Fruit fly (Drosophila melanogaster) whole organism, pupa: ENCODE measurements around the gene Tsc1.

ENCODE experiments used
- CG10348 ChIP-seq: fragments of 200-800 bp; sonication (Bioruptor generic); IDR thresholded peaks from 2 replicates; pipeline ENCODE4 v1.3.6; 2022; ENCODE audit warnings: missing biosample characterization, missing genetic modification characterization
- CG12605 ChIP-seq: fragments of 200-800 bp; sonication (Bioruptor generic); IDR thresholded peaks from 2 replicates; pipeline ENCODE4 v1.3.6; 2022; ENCODE audit warnings: missing biosample characterization, missing genetic modification characterization
- CG13204 ChIP-seq: fragments of 200-800 bp; sonication (Bioruptor generic); optimal IDR thresholded peaks from 2 replicates; lab custom pipeline; 2018; ENCODE audit warnings: missing biosample characterization, mild to moderate bottlenecking, missing genetic modification characterization, moderate library complexity
- CG14655 ChIP-seq: fragments of 200-800 bp; sonication (Bioruptor generic); optimal IDR thresholded peaks from 3 replicates; lab custom pipeline; 2017; ENCODE audit warnings: mild to moderate bottlenecking, missing biosample characterization, missing genetic modification reagents, missing genetic modification characterization
- CG15710 ChIP-seq: fragments of 200-800 bp; sonication (Bioruptor generic); optimal IDR thresholded peaks from 2 replicates; lab custom pipeline; 2018; ENCODE audit warnings: missing biosample characterization, mild to moderate bottlenecking, missing genetic modification characterization, moderate library complexity
- CG17806 ChIP-seq: fragments of 200-800 bp; sonication (Bioruptor generic); optimal IDR thresholded peaks from 2 replicates; lab custom pipeline; 2018; ENCODE audit warnings: missing biosample characterization, mild to moderate bottlenecking, missing genetic modification characterization, moderate library complexity
- CG32121 ChIP-seq: fragments of 200-800 bp; sonication (Bioruptor generic); IDR thresholded peaks from 2 replicates; pipeline ENCODE4 v1.3.6; 2022; ENCODE audit warnings: missing biosample characterization, missing genetic modification characterization
- CG34367 ChIP-seq: fragments of 200-800 bp; sonication (Bioruptor generic); optimal IDR thresholded peaks from 2 replicates; lab custom pipeline; 2018; ENCODE audit warnings: missing biosample characterization, mild to moderate bottlenecking, missing genetic modification characterization
- CG4496 ChIP-seq: fragments of 200-800 bp; sonication (Bioruptor generic); IDR thresholded peaks from 3 replicates; pipeline ENCODE4 v1.3.6; 2022; ENCODE audit warnings: missing biosample characterization, missing genetic modification characterization
- CG8159 ChIP-seq: fragments of 200-800 bp; sonication (Bioruptor generic); optimal IDR thresholded peaks from 3 replicates; lab custom pipeline; 2018; ENCODE audit warnings: missing biosample characterization, mild to moderate bottlenecking, missing genetic modification characterization, moderate library complexity
- CG8301 ChIP-seq: fragments of 200-800 bp; sonication (Bioruptor generic); optimal IDR thresholded peaks from 2 replicates; lab custom pipeline; 2018; ENCODE audit warnings: missing biosample characterization, mild to moderate bottlenecking, missing genetic modification characterization
- CG9948 ChIP-seq: fragments of 200-800 bp; sonication (Bioruptor generic); optimal IDR thresholded peaks from 2 replicates; lab custom pipeline; 2018; ENCODE audit warnings: missing biosample characterization, mild to moderate bottlenecking, missing genetic modification characterization, moderate library complexity
- D1 ChIP-seq: fragments of 200-800 bp; sonication (Bioruptor generic); optimal IDR thresholded peaks from 2 replicates; lab custom pipeline; 2018; ENCODE audit warnings: missing biosample characterization, mild to moderate bottlenecking, missing genetic modification characterization, moderate library complexity
- EcR ChIP-seq: fragments of 200-800 bp; sonication (Bioruptor generic); optimal IDR thresholded peaks from 3 replicates; lab custom pipeline; 2019; ENCODE audit warnings: missing biosample characterization, missing genetic modification characterization, mild to moderate bottlenecking, moderate library complexity, missing genetic modification reagents
- Ets98B ChIP-seq: fragments of 200-800 bp; sonication (Bioruptor generic); IDR thresholded peaks from 2 replicates; pipeline ENCODE4 v1.3.6; 2022; ENCODE audit warnings: missing biosample characterization, missing genetic modification characterization
- Pif1A ChIP-seq: fragments of 200-800 bp; sonication (Bioruptor generic); optimal IDR thresholded peaks from 3 replicates; lab custom pipeline; 2016; ENCODE audit warnings: missing biosample characterization, missing genetic modification characterization
- Pif1B ChIP-seq: fragments of 200-800 bp; sonication (Bioruptor generic); optimal IDR thresholded peaks from 3 replicates; lab custom pipeline; 2016; ENCODE audit warnings: missing biosample characterization, missing genetic modification characterization
- Snoo ChIP-seq: fragments of 200-800 bp; sonication (Bioruptor generic); optimal IDR thresholded peaks from 3 replicates; lab custom pipeline; 2017; ENCODE audit warnings: missing biosample characterization, mild to moderate bottlenecking, missing genetic modification characterization, inconsistent platforms
- fd96Ca ChIP-seq: fragments of 200-800 bp; sonication (Bioruptor generic); IDR thresholded peaks from 3 replicates; pipeline ENCODE4 v1.3.6; 2022; ENCODE audit warnings: missing biosample characterization, missing genetic modification characterization
- gl ChIP-seq: fragments of 200-800 bp; sonication (Bioruptor generic); optimal IDR thresholded peaks from 2 replicates; lab custom pipeline; 2018; ENCODE audit warnings: missing biosample characterization, mild to moderate bottlenecking, missing genetic modification characterization
- rn ChIP-seq: fragments of 200-800 bp; sonication (Bioruptor generic); IDR thresholded peaks from 2 replicates; pipeline ENCODE4 v1.3.6; 2022; ENCODE audit warnings: missing biosample characterization, missing genetic modification characterization

Tsc1 gene

dm6 chr3R:24144542-24144941, 14.4 kb downstream of the Tsc1 start:
- TF ChIP-seq CG8301 (tag; lab: Kevin White, UChicago) (peak; percentile 86), fd96Ca (GFP tag; lab: Robert Waterston, UW) (peak; percentile 72; the same call in 2 of the 3 replicates), Pif1B (peak; percentile 62), CG14655 (peak; percentile 90), CG34367 (tag; lab: Kevin White, UChicago) (peak; percentile 70), EcR (GFP tag; lab: Kevin White, UChicago) (no peak), CG13204 (GFP tag; lab: Kevin White, UChicago) (no peak), rn (GFP tag; lab: Robert Waterston, UW) (no peak), CG12605 (GFP tag; lab: Robert Waterston, UW) (no peak), CG32121 (GFP tag; lab: Robert Waterston, UW) (0 out of 2 replicates have a peak, but pooled peaks have one; percentile 7), CG15710 (tag; lab: Kevin White, UChicago) (peak; percentile 74), CG8159 (tag; lab: Kevin White, UChicago) (peak; percentile 75), CG4496 (GFP tag; lab: Robert Waterston, UW) (peak; percentile 62; the same call in 2 of the 3 replicates), Ets98B (GFP tag; lab: Robert Waterston, UW) (peak; percentile 17; the same call in 1 of the 2 replicates), Pif1A (GFP tag; lab: Kevin White, UChicago) (peak; percentile 78), Snoo (tag; lab: Kevin White, UChicago) (no peak), D1 (tag; lab: Kevin White, UChicago) (peak; percentile 47), CG17806 (tag; lab: Kevin White, UChicago) (peak; percentile 79), CG10348 (GFP tag; lab: Robert Waterston, UW) (no peak), gl (tag; lab: Kevin White, UChicago) (peak; percentile 60), CG9948 (tag; lab: Kevin White, UChicago) (peak; percentile 85)

dm6 chr3R:24148838-24149237, 18.7 kb downstream of the Tsc1 start, which contains the start of gene Slimp:
TSS of gene Slimp (minus strand) at chr3R:24148967.
- TF ChIP-seq Pif1B, result peak; percentile 2
- TF ChIP-seq Pif1A (GFP tag; lab: Kevin White, UChicago), result peak; percentile 47
- TF ChIP-seq CG32121 (GFP tag; lab: Robert Waterston, UW), result 0 out of 2 replicates have a peak, but pooled peaks have one; percentile 19
- no peak for TF ChIP-seq EcR (GFP tag; lab: Kevin White, UChicago)
- no peak for TF ChIP-seq CG17806 (tag; lab: Kevin White, UChicago)

- no peak for TF ChIP-seq CG8159 (tag; lab: Kevin White, UChicago)
- no peak for TF ChIP-seq EcR (GFP tag; lab: Kevin White, UChicago)
- no peak for TF ChIP-seq CG34367 (tag; lab: Kevin White, UChicago)
- TF ChIP-seq CG17806 (tag; lab: Kevin White, UChicago), result no peak
- TF ChIP-seq rn (GFP tag; lab: Robert Waterston, UW), result no peak
- TF ChIP-seq CG14655, result no peak
- no peak for TF ChIP-seq fd96Ca (GFP tag; lab: Robert Waterston, UW)
- TF ChIP-seq Snoo (tag; lab: Kevin White, UChicago), result no peak
- TF ChIP-seq gl (tag; lab: Kevin White, UChicago), result no peak
- TF ChIP-seq CG8301 (tag; lab: Kevin White, UChicago), result no peak
- no peak for TF ChIP-seq Pif1B
- TF ChIP-seq CG10348 (GFP tag; lab: Robert Waterston, UW), result no peak
- no peak for TF ChIP-seq CG4496 (GFP tag; lab: Robert Waterston, UW)
- no peak for TF ChIP-seq CG15710 (tag; lab: Kevin White, UChicago)
- no peak for TF ChIP-seq CG9948 (tag; lab: Kevin White, UChicago)
- TF ChIP-seq D1 (tag; lab: Kevin White, UChicago), result no peak
- no peak for TF ChIP-seq Ets98B (GFP tag; lab: Robert Waterston, UW)
- TF ChIP-seq CG12605 (GFP tag; lab: Robert Waterston, UW), result no peak
- no peak for TF ChIP-seq CG13204 (GFP tag; lab: Kevin White, UChicago)
- no peak for TF ChIP-seq Pif1A (GFP tag; lab: Kevin White, UChicago)
These were observed 20.0 kb downstream of the Tsc1 start, which contains the start of gene p38c for dm6 chr3R:24150103-24150502. TSS of gene p38c (minus strand) at chr3R:24150203.

dm6 chr3R:24151924-24152809, 22.1 kb downstream of the Tsc1 start, which contains the start of the genes p38a and CG6178:
TSS of gene p38a (minus strand) at chr3R:24152321.
TSS of gene CG6178 (plus strand) at chr3R:24152347.
- TF ChIP-seq CG4496 (GFP tag; lab: Robert Waterston, UW) (peak; percentile 97), Snoo (tag; lab: Kevin White, UChicago) (peak; percentile 98), Pif1A (GFP tag; lab: Kevin White, UChicago) (peak; percentile 91), Pif1B (peak; percentile 97), CG34367 (tag; lab: Kevin White, UChicago) (peak; percentile 94), Ets98B (GFP tag; lab: Robert Waterston, UW) (peak; percentile 97), CG9948 (tag; lab: Kevin White, UChicago) (peak; percentile 99), EcR (GFP tag; lab: Kevin White, UChicago) (peak; percentile 63), CG10348 (GFP tag; lab: Robert Waterston, UW) (peak; percentile 91), CG15710 (tag; lab: Kevin White, UChicago) (peak; percentile 99), fd96Ca (GFP tag; lab: Robert Waterston, UW) (peak; percentile 95), CG13204 (GFP tag; lab: Kevin White, UChicago) (peak; percentile 89), CG8301 (tag; lab: Kevin White, UChicago) (peak; percentile 98), rn (GFP tag; lab: Robert Waterston, UW) (peak; percentile 97), CG12605 (GFP tag; lab: Robert Waterston, UW) (peak; percentile 89), CG32121 (GFP tag; lab: Robert Waterston, UW) (peak; percentile 98), D1 (tag; lab: Kevin White, UChicago) (no peak), CG17806 (tag; lab: Kevin White, UChicago) (peak; percentile 98), CG14655 (peak; percentile 99), CG8159 (tag; lab: Kevin White, UChicago) (peak; percentile 99), gl (tag; lab: Kevin White, UChicago) (peak; percentile 74)
